Worm (Caenorhabditis elegans) whole organism, L4/young adult: ENCODE measurements around the gene Y39F10C.3.

Source experiments
- W03F9.2 ChIP-seq: fragments of 150-350 bp; optimal IDR thresholded peaks from 2 replicates; lab custom pipeline; 2014; ENCODE audit warnings: missing biosample characterization, missing genetic modification characterization
- dao-5 ChIP-seq: sonication (generic microtip); optimal IDR thresholded peaks from 2 replicates; lab custom pipeline; 2016; ENCODE audit warnings: missing genotype, missing genetic modification characterization, moderate library complexity, missing compliant biosample characterization
- him-1 ChIP-seq: sonication (generic microtip); optimal IDR thresholded peaks from 2 replicates; lab custom pipeline; 2016; ENCODE audit warnings: missing genotype, missing genetic modification reagents, missing genetic modification characterization, missing compliant biosample characterization

The Y39F10C.3 gene

DNA sequence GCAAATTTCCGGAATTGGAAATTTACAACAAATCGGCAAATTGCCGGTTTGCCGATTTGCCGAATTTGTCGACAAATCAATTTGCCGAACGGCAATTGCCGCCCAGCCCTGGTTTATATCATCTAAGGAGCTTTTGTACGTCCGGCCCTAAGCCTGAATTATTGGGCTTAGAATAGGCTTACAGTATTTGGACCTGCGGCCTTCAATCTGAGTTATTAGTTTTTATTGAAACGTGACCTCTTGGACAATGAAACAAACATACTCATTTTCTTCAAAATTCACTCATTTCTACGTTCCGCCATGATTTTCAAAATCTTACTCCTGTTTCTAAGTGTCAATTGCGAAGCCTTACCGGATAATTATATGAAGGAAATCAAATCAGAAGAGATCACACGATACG lies 1.1 kb downstream of the Y39F10C.3 start, which contains the start of gene Y39F10C.1:
TSS of gene Y39F10C.1 (plus strand) at position 301 of the 400 bp plus-strand sequence.
- TF ChIP-seq dao-5 (tag; lab: Kevin White, UChicago) (no peak), W03F9.2 (tag; lab: Kevin White, UChicago) (no peak), him-1 (tag; lab: Kevin White, UChicago) (no peak)

ce11 chrII:675822-676221 lies 1.6 kb downstream of the Y39F10C.3 start:
- TF ChIP-seq him-1 (tag; lab: Kevin White, UChicago): no peak
- no peak for TF ChIP-seq dao-5 (tag; lab: Kevin White, UChicago)
- no peak for TF ChIP-seq W03F9.2 (tag; lab: Kevin White, UChicago)

ce11 chrII:678581-678980 lies 4.4 kb downstream of the Y39F10C.3 start, which contains the start of gene T02H6.9:
Gene T02H6.9 (plus strand): TSS chrII:678881.
- no peak for TF ChIP-seq dao-5 (tag; lab: Kevin White, UChicago)
- TF ChIP-seq W03F9.2 (tag; lab: Kevin White, UChicago): no peak
- TF ChIP-seq him-1 (tag; lab: Kevin White, UChicago): no peak

DNA sequence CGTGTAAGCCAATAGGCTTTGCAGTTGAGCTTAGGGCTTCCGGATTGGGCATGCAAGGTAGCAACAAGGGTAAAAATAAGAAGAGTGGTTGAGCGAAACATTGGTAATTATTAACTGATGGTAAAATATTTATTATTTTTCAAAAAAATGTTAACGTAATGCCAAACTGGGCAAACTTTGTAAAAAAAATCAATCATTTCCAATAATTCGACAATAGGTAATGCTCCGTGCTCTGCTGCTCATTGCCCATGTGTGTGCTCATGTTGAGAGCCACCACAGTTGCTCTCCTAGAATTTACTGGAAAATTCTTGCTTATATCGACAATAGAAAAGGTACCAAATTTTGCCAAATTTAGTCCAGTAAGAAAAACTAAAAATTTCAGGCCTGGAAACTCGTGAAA lies 6.4 kb downstream of the Y39F10C.3 start, which contains the start of the genes T02H6.10 and T02H6.8:
TSS of gene T02H6.10 (minus strand) at position 101 of the 400 bp plus-strand sequence.
TSS of gene T02H6.8 (plus strand) at position 221 of the 400 bp plus-strand sequence.
- TF ChIP-seq him-1 (tag; lab: Kevin White, UChicago) (no peak), W03F9.2 (tag; lab: Kevin White, UChicago) (no peak), dao-5 (tag; lab: Kevin White, UChicago) (no peak)

- TF ChIP-seq dao-5 (tag; lab: Kevin White, UChicago) (no peak), him-1 (tag; lab: Kevin White, UChicago) (no peak), W03F9.2 (tag; lab: Kevin White, UChicago) (no peak)
Measured at ce11 chrII:682326-682725, 8.1 kb downstream of the Y39F10C.3 start, which contains the start of gene T02H6.7. Gene T02H6.7 (plus strand): TSS chrII:682626.

- TF ChIP-seq W03F9.2 (tag; lab: Kevin White, UChicago): no peak
- no peak for TF ChIP-seq him-1 (tag; lab: Kevin White, UChicago)
- no peak for TF ChIP-seq dao-5 (tag; lab: Kevin White, UChicago)
Measured at ce11 chrII:683467-683866, 9.3 kb downstream of the Y39F10C.3 start, which contains the start of gene T02H6.6. Gene T02H6.6 (plus strand): TSS chrII:683767.

DNA sequence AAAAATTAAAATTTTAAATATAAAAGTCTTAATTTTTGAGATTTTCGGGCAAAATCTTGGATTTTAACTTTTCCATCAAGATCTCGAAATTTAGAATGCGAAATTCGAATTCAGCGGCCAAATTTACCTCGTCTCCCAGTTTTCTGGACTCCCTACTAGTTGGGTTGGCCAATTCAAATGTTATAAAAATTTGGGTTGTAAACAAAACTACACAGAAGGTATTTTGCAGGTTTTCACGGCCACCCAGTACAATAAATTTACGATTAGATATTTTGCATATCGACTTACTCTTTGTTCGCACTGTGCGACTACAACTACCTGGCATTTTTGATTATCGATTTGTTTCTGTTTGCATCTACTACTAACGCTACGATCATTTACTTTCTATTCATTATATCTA lies 10.6 kb downstream of the Y39F10C.3 start, which contains the start of gene T02H6.5:
TSS of gene T02H6.5 (plus strand) at position 301 of the 400 bp plus-strand sequence.
- no peak for TF ChIP-seq dao-5 (tag; lab: Kevin White, UChicago)
- no peak for TF ChIP-seq him-1 (tag; lab: Kevin White, UChicago)
- no peak for TF ChIP-seq W03F9.2 (tag; lab: Kevin White, UChicago)

DNA sequence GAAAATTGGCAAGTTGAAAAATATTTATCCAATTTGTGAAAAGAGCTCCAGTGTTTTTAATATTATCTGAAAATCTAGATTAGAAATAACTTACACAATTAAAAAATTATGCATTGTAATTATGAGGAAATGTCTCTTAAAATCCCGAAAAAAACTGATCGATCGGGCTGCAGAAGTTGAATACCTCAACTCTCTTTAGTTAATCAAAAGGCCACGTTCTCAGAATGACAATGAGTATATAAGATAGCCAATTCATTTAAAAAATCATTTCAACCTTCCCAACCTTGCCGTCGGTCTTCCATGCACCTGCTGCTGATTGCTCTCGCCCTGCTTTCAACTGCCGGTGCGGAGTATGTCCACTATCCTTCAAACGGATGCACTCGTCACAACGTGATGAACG lies 15.5 kb downstream of the Y39F10C.3 start, which contains the start of gene T02H6.4:
TSS of gene T02H6.4 (plus strand) at position 301 of the 400 bp plus-strand sequence.
- TF ChIP-seq W03F9.2 (tag; lab: Kevin White, UChicago) (no peak), dao-5 (tag; lab: Kevin White, UChicago) (no peak), him-1 (tag; lab: Kevin White, UChicago) (no peak)

- TF ChIP-seq him-1 (tag; lab: Kevin White, UChicago) (no peak), dao-5 (tag; lab: Kevin White, UChicago) (no peak), W03F9.2 (tag; lab: Kevin White, UChicago) (no peak)
Measured at ce11 chrII:691550-691949, 17.3 kb downstream of the Y39F10C.3 start, which contains the start of gene T02H6.3. Gene T02H6.3 (plus strand): TSS chrII:691850.

- TF ChIP-seq dao-5 (tag; lab: Kevin White, UChicago) (no peak), W03F9.2 (tag; lab: Kevin White, UChicago) (no peak), him-1 (tag; lab: Kevin White, UChicago) (no peak)
Measured at ce11 chrII:701025-701370, 26.8 kb downstream of the Y39F10C.3 start, which contains the start of gene T02H6.11. Gene T02H6.11 (minus strand): TSS chrII:701125.

ce11 chrII:701371-702139 lies 27.3 kb downstream of the Y39F10C.3 start, which contains the start of gene thoc-1:
Gene thoc-1 (plus strand): TSS chrII:702107.
- TF ChIP-seq dao-5 (tag; lab: Kevin White, UChicago): no peak
- no peak for TF ChIP-seq him-1 (tag; lab: Kevin White, UChicago)
- TF ChIP-seq W03F9.2 (tag; lab: Kevin White, UChicago): no peak

DNA sequence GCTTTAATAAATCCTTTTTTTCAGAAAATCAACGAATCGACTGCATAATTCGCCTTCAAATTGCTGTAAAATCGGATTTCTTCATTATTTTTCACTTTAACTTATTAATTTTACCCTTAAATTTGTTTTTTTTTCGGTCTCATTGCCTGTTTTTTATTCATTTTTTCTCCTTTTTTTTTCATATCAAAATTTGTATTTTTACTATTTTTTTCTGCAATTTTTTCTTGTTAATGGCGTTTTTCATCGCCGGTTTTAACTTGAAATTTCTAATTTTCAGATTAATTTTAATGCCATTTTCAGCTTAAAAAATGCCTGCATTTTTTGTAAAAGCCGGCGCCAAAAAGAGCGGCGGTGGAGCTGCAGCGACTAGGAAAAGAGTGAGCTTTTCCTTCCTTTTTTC lies 34.9 kb downstream of the Y39F10C.3 start, which contains the start of gene T02H6.1:
TSS of gene T02H6.1 (plus strand) at position 301 of the 400 bp plus-strand sequence.
- TF ChIP-seq dao-5 (tag; lab: Kevin White, UChicago): no peak
- no peak for TF ChIP-seq him-1 (tag; lab: Kevin White, UChicago)
- TF ChIP-seq W03F9.2 (tag; lab: Kevin White, UChicago): no peak

DNA sequence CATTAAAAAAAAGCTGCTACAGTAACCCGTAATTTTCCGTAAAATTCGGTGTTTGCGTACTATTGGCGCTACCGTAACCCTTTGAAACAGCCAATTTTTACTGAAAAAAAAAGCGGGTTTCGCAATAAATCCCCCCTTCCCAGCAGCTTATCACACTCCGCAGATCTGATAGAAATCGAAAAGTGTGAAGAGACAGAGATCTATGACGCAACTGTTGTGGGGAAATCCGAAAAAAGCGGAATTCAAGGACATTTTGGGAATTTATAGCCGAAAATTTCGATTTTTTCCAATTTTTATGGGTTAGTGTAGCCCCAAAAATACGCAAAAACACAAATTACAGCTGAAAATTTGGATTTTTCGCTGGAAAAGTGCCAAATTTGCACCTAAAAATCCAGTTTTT lies 47.7 kb downstream of the Y39F10C.3 start:
- TF ChIP-seq W03F9.2 (tag; lab: Kevin White, UChicago) (no peak), dao-5 (tag; lab: Kevin White, UChicago) (no peak), him-1 (tag; lab: Kevin White, UChicago) (no peak)
